Worm (Caenorhabditis elegans): Measurements from ENCODE around the gene F22E5.6.

F22E5.6 gene

DNA sequence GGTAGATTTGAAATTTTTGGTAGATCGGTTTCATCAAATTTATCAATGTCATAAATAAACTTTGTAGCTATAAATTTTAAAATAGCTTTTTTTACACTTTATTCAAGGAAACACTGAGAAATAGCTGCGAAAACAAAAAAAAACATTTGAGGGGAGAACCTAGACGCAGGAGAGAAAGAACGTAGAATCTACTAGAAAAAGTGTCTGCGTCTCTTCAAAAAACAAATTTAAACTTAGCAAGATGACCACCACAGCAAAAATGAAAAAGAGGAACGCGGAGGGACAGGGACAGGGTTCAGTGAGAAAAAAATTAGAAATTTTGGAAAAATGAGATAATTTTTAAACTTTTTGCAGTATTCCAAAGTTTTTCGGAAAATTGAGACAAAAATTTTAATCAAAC, 620 bp upstream of the F22E5.6 start (continued):
- TF ChIP-seq nhr-77 (tag; optimal IDR thresholded peaks at IDR 0.05): no peak
- TF ChIP-seq swsn-7 (tag; optimal IDR thresholded peaks at IDR 0.05): peak; percentile 47
- peak; percentile 61 for TF ChIP-seq nhr-71 (tag; optimal IDR thresholded peaks at IDR 0.05)
- TF ChIP-seq unc-62 (GFP tag; optimal IDR thresholded peaks at IDR 0.05): no peak
- TF ChIP-seq snpc-4 (tag; optimal IDR thresholded peaks at IDR 0.05): no peak
- no peak for TF ChIP-seq dsc-1 (tag; optimal IDR thresholded peaks at IDR 0.05)
- peak; percentile 44 for TF ChIP-seq mep-1 (tag; optimal IDR thresholded peaks at IDR 0.05)
- TF ChIP-seq lin-14 (GFP tag; optimal IDR thresholded peaks at IDR 0.05): peak; percentile 76
- no peak for TF ChIP-seq elt-2 (tag; optimal IDR thresholded peaks at IDR 0.05)
- peak; percentile 50 to 61 for TF ChIP-seq efl-1 (optimal IDR thresholded peaks at IDR 0.05)
- peak; percentile 34 to 67 for TF ChIP-seq efl-1 (GFP tag; optimal IDR thresholded peaks at IDR 0.05 in 1 of 2)
- TF ChIP-seq lin-39 (tag; optimal IDR thresholded peaks at IDR 0.05): no peak
- TF ChIP-seq ceh-63 (GFP tag; optimal IDR thresholded peaks at IDR 0.05): no peak
- no peak for TF ChIP-seq hlh-4 (tag; optimal IDR thresholded peaks at IDR 0.05)
- no peak for TF ChIP-seq unc-30 (tag; optimal IDR thresholded peaks at IDR 0.05)
- TF ChIP-seq irx-1 (tag; optimal IDR thresholded peaks at IDR 0.05): no peak
- no peak for TF ChIP-seq grh-1 (GFP tag; IDR thresholded peaks at IDR 0.05)
- peak; percentile 21 for TF ChIP-seq xbp-1 (tag; optimal IDR thresholded peaks at IDR 0.05)
- TF ChIP-seq egl-13 (tag; optimal IDR thresholded peaks at IDR 0.05): no peak
- no peak for TF ChIP-seq tbx-2 (tag; optimal IDR thresholded peaks at IDR 0.05)
- no peak for TF ChIP-seq nhr-84 (tag; optimal IDR thresholded peaks at IDR 0.05)
- no peak for TF ChIP-seq C16A3.4 (tag; optimal IDR thresholded peaks at IDR 0.05)
- peak; percentile 9 to 54 (median 35) for TF ChIP-seq dpl-1 (GFP tag; optimal IDR thresholded peaks at IDR 0.05)
- no peak for TF ChIP-seq lir-3 (tag; optimal IDR thresholded peaks at IDR 0.05; ENCODE audit: poor library complexity)
- TF ChIP-seq nhr-20 (tag; optimal IDR thresholded peaks at IDR 0.05): peak; percentile 49
- no peak for TF ChIP-seq ceh-88 (GFP tag; IDR thresholded peaks at IDR 0.05)
- TF ChIP-seq fkh-10 (GFP tag; optimal IDR thresholded peaks at IDR 0.05): no peak
- TF ChIP-seq nhr-19 (GFP tag; conservative IDR thresholded peaks at IDR 0.05): 0 out of 2 replicates have a peak, but pooled peaks have one; percentile 9
- TF ChIP-seq nhr-28 (tag; optimal IDR thresholded peaks at IDR 0.05): no peak
- TF ChIP-seq efl-3 (GFP tag; optimal IDR thresholded peaks at IDR 0.05): no peak

DNA sequence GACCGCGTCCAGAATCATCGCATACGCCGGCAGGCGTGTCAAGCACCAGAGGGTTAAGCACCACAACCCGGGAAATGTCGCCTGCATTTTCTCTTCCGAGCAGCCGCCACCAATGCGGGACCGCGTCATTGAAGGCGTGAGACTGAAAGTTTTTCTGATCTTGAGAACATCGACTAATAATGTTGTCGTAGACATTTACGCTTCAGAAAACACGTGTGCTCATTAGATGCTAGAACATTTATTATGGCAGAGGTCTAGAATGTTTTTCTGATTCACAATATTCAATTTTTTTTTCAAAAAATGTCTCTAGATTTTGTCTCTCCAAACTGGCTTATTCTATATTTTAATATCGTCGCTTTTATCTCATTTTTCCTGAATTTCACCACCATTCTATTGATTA, 7.0 kb downstream of the F22E5.6 start, which contains the start of gene sri-47:
Gene sri-47, plus strand, starts transcription at position 301 of the 400 bp plus-strand sequence.
- TF ChIP-seq snpc-4 (tag; optimal IDR thresholded peaks at IDR 0.05) (no peak), irx-1 (tag; optimal IDR thresholded peaks at IDR 0.05) (no peak)

DNA sequence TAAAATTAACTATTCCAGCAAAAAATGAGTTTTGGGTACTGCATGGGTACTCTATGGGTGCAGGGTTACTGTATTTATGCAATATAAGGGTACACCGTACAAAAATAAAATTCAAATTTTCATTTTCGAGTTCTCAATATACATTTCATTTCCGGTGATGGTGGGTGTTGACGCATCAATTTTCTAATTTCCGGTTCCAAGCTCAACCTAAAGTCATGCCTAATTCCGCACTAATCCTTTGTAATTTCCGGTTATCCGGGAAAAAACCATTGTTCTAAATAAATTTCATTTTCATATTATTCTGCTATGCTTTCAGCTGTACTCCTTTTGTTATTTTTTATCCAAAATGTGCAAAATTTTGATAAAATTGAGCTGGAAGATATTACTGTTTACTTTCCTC, 9.7 kb downstream of the F22E5.6 start, which contains the start of gene gcy-21:
Gene gcy-21, plus strand, starts transcription at position 301 of the 400 bp plus-strand sequence.
- TF ChIP-seq hlh-17 (GFP tag; optimal IDR thresholded peaks at IDR 0.05; ENCODE audit: borderline replicate concordance) (no peak), pag-3 (tag; optimal IDR thresholded peaks at IDR 0.05; ENCODE audit: borderline replicate concordance, insufficient read depth) (no peak), alr-1 (tag; optimal IDR thresholded peaks at IDR 0.05; ENCODE audit: borderline replicate concordance) (no peak), nhr-12 (tag; optimal IDR thresholded peaks at IDR 0.05) (no peak), snu-23 (GFP tag; optimal IDR thresholded peaks at IDR 0.05) (no peak), egl-27 (tag; optimal IDR thresholded peaks at IDR 0.05) (no peak), nhr-84 (tag; optimal IDR thresholded peaks at IDR 0.05) (no peak), efl-1 (optimal IDR thresholded peaks at IDR 0.05) (no peak), efl-1 (GFP tag; optimal IDR thresholded peaks at IDR 0.05 in 1 of 2) (peak in 1 of 2 experiments; percentile 13), isw-1 (GFP tag; IDR thresholded peaks at IDR 0.05) (no peak), mab-9 (GFP tag; IDR thresholded peaks at IDR 0.05) (no peak), nhr-19 (GFP tag; conservative IDR thresholded peaks at IDR 0.05) (no peak), rnt-1 (tag; optimal IDR thresholded peaks at IDR 0.05) (no peak), nhr-20 (tag; optimal IDR thresholded peaks at IDR 0.05) (no peak), lin-13 (GFP tag; optimal IDR thresholded peaks at IDR 0.05) (no peak), fkh-8 (tag; optimal IDR thresholded peaks at IDR 0.05) (peak; percentile 7), nhr-28 (tag; optimal IDR thresholded peaks at IDR 0.05) (no peak)

Data from whole organism, L1 larva.